Worm (Caenorhabditis elegans) whole organism, early embryonic: ENCODE data around the gene ztf-8.

ENCODE experiments used
- ama-1 ChIP-seq: fragments of 150-350 bp; optimal IDR thresholded peaks from 2 replicates; lab custom pipeline; 2014
- ceh-13 ChIP-seq: fragments of 200-800 bp; sonication (Bioruptor generic); optimal IDR thresholded peaks from 2 replicates; lab custom pipeline; 2018; ENCODE audit warnings: mild to moderate bottlenecking, missing genetic modification characterization, missing compliant biosample characterization
- sea-1 ChIP-seq: fragments of 200-800 bp; sonication (Bioruptor generic); conservative IDR thresholded peaks from 2 replicates; pipeline ENCODE4 v1.3.6; 2022; ENCODE audit warnings: missing genetic modification characterization, missing compliant biosample characterization

DNA sequence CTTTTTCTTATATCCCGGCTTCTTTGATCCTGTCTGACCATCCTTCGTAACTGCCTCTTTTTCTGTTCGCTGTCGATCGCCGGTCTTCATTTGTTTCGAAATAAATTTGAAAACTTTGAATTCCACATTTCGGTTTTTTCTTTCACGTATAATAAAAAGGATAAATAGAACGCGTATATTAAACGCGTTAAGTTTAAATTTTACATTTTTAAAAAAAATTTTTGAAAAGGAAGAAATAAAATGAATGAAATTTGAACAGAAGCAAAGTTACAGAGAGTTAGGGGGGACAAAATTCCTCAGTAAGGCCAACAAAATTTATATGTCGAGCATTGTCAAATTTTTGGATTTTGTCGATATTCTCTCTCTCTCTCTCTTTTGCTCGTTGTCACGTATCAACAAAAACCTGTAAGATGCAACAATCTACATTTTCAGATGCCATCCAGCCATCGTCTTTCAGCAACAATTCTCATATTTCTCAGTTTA is 28.6 kb upstream of the ztf-8 start, which contains the start of the genes T15B12.2 and F52C9.5:
- TF ChIP-seq ama-1 (lab: Kevin White, UChicago) (no peak), ceh-13 (GFP tag; lab: Kevin White, UChicago) (no peak), sea-1 (no peak)
